Worm (Caenorhabditis elegans) whole organism, L1 larva: ENCODE data around the gene gpr-1.

Source experiments
- C04F5.9 ChIP-seq: sonication (generic microtip); optimal IDR thresholded peaks from 2 replicates; lab custom pipeline; 2016; ENCODE audit warnings: missing genetic modification characterization, missing compliant biosample characterization
- aha-1 ChIP-seq: fragments of 150-350 bp; optimal IDR thresholded peaks from 2 replicates; lab custom pipeline; 2014; ENCODE audit warnings: missing biosample characterization, missing genetic modification characterization
- elt-3 ChIP-seq, 6 experiments: fragments of 150-350 bp in 1 of 6; sonication (generic microtip); optimal IDR thresholded peaks; 2 replicates each; lab custom pipeline; 2017 to 2018; ENCODE audit warnings: missing biosample characterization in 6 of 6, missing genetic modification characterization in 6 of 6, inconsistent platforms in 1 of 6
- jun-1 ChIP-seq: fragments of 150-350 bp; optimal IDR thresholded peaks from 2 replicates; lab custom pipeline; 2014; ENCODE audit warnings: missing biosample characterization, missing genetic modification reagents, missing genetic modification characterization
- lir-3 ChIP-seq: sonication (generic microtip); optimal IDR thresholded peaks from 2 replicates; lab custom pipeline; 2016; ENCODE audit warnings: mild to moderate bottlenecking, missing genetic modification characterization, moderate library complexity, missing compliant biosample characterization; ENCODE audit not compliant: poor library complexity
- lsy-2 ChIP-seq, 2 experiments: fragments of 150-350 bp; optimal IDR thresholded peaks; 2 replicates each; lab custom pipeline; 2014; ENCODE audit warnings: missing biosample characterization in 2 of 2, missing genetic modification characterization in 2 of 2
- mab-9 ChIP-seq: fragments of 200-800 bp; sonication (Bioruptor generic); IDR thresholded peaks from 2 replicates; pipeline ENCODE4 v1.3.6; 2022; ENCODE audit warnings: missing genetic modification reagents, missing genetic modification characterization, missing compliant biosample characterization
- nhr-85 ChIP-seq: sonication (generic microtip); peaks from one replicate; lab custom pipeline; 2016; ENCODE audit warnings: missing genetic modification characterization, inconsistent platforms, missing compliant biosample characterization
- pag-3 ChIP-seq: sonication (generic microtip); optimal IDR thresholded peaks from 2 replicates; lab custom pipeline; 2017; ENCODE audit warnings: missing genetic modification characterization, mild to moderate bottlenecking, missing compliant biosample characterization, antibody characterized with exemption, borderline replicate concordance; ENCODE audit not compliant: insufficient read depth
- snpc-4 ChIP-seq: fragments of 150-350 bp; optimal IDR thresholded peaks from 2 replicates; lab custom pipeline; 2014; ENCODE audit warnings: missing biosample characterization, missing genetic modification characterization
- unc-62 ChIP-seq: fragments of 150-350 bp; optimal IDR thresholded peaks from 2 replicates; lab custom pipeline; 2014; ENCODE audit warnings: missing biosample characterization, missing genetic modification reagents, missing genetic modification characterization

- TF ChIP-seq C04F5.9 (tag; lab: Kevin White, UChicago) (no peak), snpc-4 (tag; lab: Kevin White, UChicago) (no peak), unc-62 (GFP tag; lab: Kevin White, UChicago) (no peak), lsy-2 (tag; optimal IDR thresholded peaks at IDR 0.05; lab: Kevin White, UChicago) (no peak), mab-9 (no peak), nhr-85 (tag; lab: Kevin White, UChicago) (no peak), aha-1 (tag; lab: Kevin White, UChicago) (no peak), pag-3 (no peak), lir-3 (no peak), jun-1 (tag; lab: Kevin White, UChicago) (no peak), elt-3 (tag; optimal IDR thresholded peaks at IDR 0.05; lab: Kevin White, UChicago) (no peak)
Measured at ce11 chrIII:8620259-8620658, 8.5 kb upstream of the gpr-1 start.
